Fruit fly (Drosophila melanogaster) whole organism, embryonic: ENCODE results near the gene CG34305.

ENCODE experiments used
- Adf1 ChIP-seq: fragments of 200-800 bp; sonication (Bioruptor generic); IDR thresholded peaks from 2 replicates; pipeline ENCODE4 v1.3.6; 2022; ENCODE audit warnings: missing biosample characterization, missing genetic modification characterization
- Asciz ChIP-seq: fragments of 200-800 bp; sonication (Bioruptor generic); optimal IDR thresholded peaks from 2 replicates; lab custom pipeline; 2017; ENCODE audit warnings: missing biosample characterization, mild to moderate bottlenecking, missing genetic modification characterization, missing genetic modification reagents
- Atf3 ChIP-seq: fragments of 200-800 bp; sonication (Bioruptor generic); optimal IDR thresholded peaks from 3 replicates; lab custom pipeline; 2016; ENCODE audit warnings: missing biosample characterization, missing genetic modification characterization
- Bdp1 ChIP-seq: fragments of 200-800 bp; sonication (Bioruptor generic); optimal IDR thresholded peaks from 3 replicates; lab custom pipeline; 2016; ENCODE audit warnings: missing biosample characterization, missing genetic modification characterization
- CG12769 ChIP-seq: fragments of 200-800 bp; sonication (Bioruptor generic); optimal IDR thresholded peaks from 2 replicates; lab custom pipeline; 2019; ENCODE audit warnings: missing biosample characterization, mild to moderate bottlenecking, missing genetic modification characterization, moderate library complexity
- CG13123 ChIP-seq: fragments of 200-800 bp; sonication (Bioruptor generic); optimal IDR thresholded peaks from 2 replicates; lab custom pipeline; 2016; ENCODE audit warnings: missing biosample characterization, missing genetic modification characterization
- CG14441 ChIP-seq: fragments of 200-800 bp; sonication (Bioruptor generic); IDR thresholded peaks from 2 replicates; pipeline ENCODE4 v1.3.6; 2022; ENCODE audit warnings: missing biosample characterization, missing genetic modification characterization
- CG1602 ChIP-seq: fragments of 200-800 bp; sonication (Bioruptor generic); optimal IDR thresholded peaks from 3 replicates; lab custom pipeline; 2016; ENCODE audit warnings: missing biosample characterization, missing genetic modification characterization
- CG32767 ChIP-seq: fragments of 200-800 bp; sonication (Bioruptor generic); IDR thresholded peaks from 2 replicates; pipeline ENCODE4 v1.3.6; 2022; ENCODE audit warnings: missing biosample characterization, missing genetic modification characterization
- CG5953 ChIP-seq: fragments of 200-800 bp; sonication (Bioruptor generic); IDR thresholded peaks from 2 replicates; pipeline ENCODE4 v1.3.6; 2022; ENCODE audit warnings: missing biosample characterization, missing genetic modification characterization
- CG8089 ChIP-seq: fragments of 200-800 bp; sonication (Bioruptor generic); optimal IDR thresholded peaks from 3 replicates; lab custom pipeline; 2016; ENCODE audit warnings: missing biosample characterization, missing genetic modification characterization
- CG8765 ChIP-seq: fragments of 200-800 bp; sonication (Bioruptor generic); IDR thresholded peaks from 2 replicates; pipeline ENCODE4 v1.3.6; 2022; ENCODE audit warnings: missing biosample characterization, missing genetic modification characterization
- CG8924 ChIP-seq: fragments of 200-800 bp; optimal IDR thresholded peaks from 3 replicates; lab custom pipeline; 2019; ENCODE audit warnings: missing biosample characterization, mild to moderate bottlenecking, missing genetic modification characterization, moderate library complexity
- CG8944 ChIP-seq: fragments of 200-800 bp; sonication (Bioruptor generic); optimal IDR thresholded peaks from 3 replicates; lab custom pipeline; 2016; ENCODE audit warnings: missing biosample characterization, missing genetic modification characterization
- CG9215 ChIP-seq: fragments of 200-800 bp; sonication (Bioruptor generic); IDR thresholded peaks from 2 replicates; pipeline ENCODE4 v1.3.6; 2022; ENCODE audit warnings: missing biosample characterization, missing genetic modification characterization
- CkIIα-i1 ChIP-seq: fragments of 200-800 bp; sonication (Bioruptor generic); IDR thresholded peaks from 2 replicates; pipeline ENCODE4 v1.3.6; 2022; ENCODE audit warnings: missing biosample characterization, missing genetic modification characterization
- CoRest ChIP-seq: fragments of 200-800 bp; sonication (Bioruptor generic); optimal IDR thresholded peaks from 3 replicates; lab custom pipeline; 2018; ENCODE audit warnings: missing biosample characterization, mild to moderate bottlenecking, missing genetic modification characterization, moderate library complexity
- Elba2 ChIP-seq: fragments of 200-800 bp; sonication (Bioruptor generic); optimal IDR thresholded peaks from 3 replicates; lab custom pipeline; 2016; ENCODE audit warnings: missing biosample characterization, missing genetic modification characterization
- Hmx ChIP-seq: fragments of 200-800 bp; sonication (Bioruptor generic); optimal IDR thresholded peaks from 2 replicates; lab custom pipeline; 2016; ENCODE audit warnings: missing biosample characterization, missing genetic modification characterization
- Med ChIP-seq: fragments of 200-800 bp; sonication (Bioruptor generic); peaks from one replicate; lab custom pipeline; 2016; ENCODE audit warnings: missing biosample characterization, missing genetic modification characterization, mild to moderate bottlenecking, inconsistent platforms, moderate library complexity
- NFAT ChIP-seq: fragments of 200-800 bp; sonication (Bioruptor generic); IDR thresholded peaks from 2 replicates; pipeline ENCODE4 v1.3.6; 2022; ENCODE audit warnings: missing biosample characterization, missing genetic modification characterization
- NK7.1 ChIP-seq: fragments of 200-800 bp; sonication (Bioruptor generic); optimal IDR thresholded peaks from 3 replicates; lab custom pipeline; 2016; ENCODE audit warnings: missing biosample characterization, missing genetic modification characterization
- Optix ChIP-seq: fragments of 200-800 bp; sonication (Bioruptor generic); IDR thresholded peaks from 3 replicates; pipeline ENCODE4 v1.3.6; 2022; ENCODE audit warnings: missing biosample characterization, missing genetic modification characterization
- Usf ChIP-seq: fragments of 200-800 bp; sonication (Bioruptor generic); optimal IDR thresholded peaks from 2 replicates; lab custom pipeline; 2017; ENCODE audit warnings: missing genotype, missing biosample characterization, missing genetic modification characterization
- ab ChIP-seq: fragments of 200-800 bp; sonication (Bioruptor generic); optimal IDR thresholded peaks from 2 replicates; lab custom pipeline; 2016; ENCODE audit warnings: missing biosample characterization, missing genetic modification characterization
- bab2 ChIP-seq: fragments of 200-800 bp; sonication (Bioruptor generic); optimal IDR thresholded peaks from 2 replicates; lab custom pipeline; 2016; ENCODE audit warnings: missing biosample characterization, missing genetic modification characterization
- br ChIP-seq: fragments of >200 bp; optimal IDR thresholded peaks from 2 replicates; lab custom pipeline; 2017
- cad ChIP-seq: fragments of >200 bp; optimal IDR thresholded peaks from 2 replicates; lab custom pipeline; 2017; ENCODE audit warnings: missing biosample characterization, missing genetic modification characterization
- corto ChIP-seq: fragments of 200-800 bp; sonication (Bioruptor generic); optimal IDR thresholded peaks from 2 replicates; lab custom pipeline; 2016; ENCODE audit warnings: missing biosample characterization, mild to moderate bottlenecking, missing genetic modification characterization, moderate library complexity
- crp ChIP-seq, 2 experiments: fragments of 200-800 bp; sonication (Bioruptor generic); optimal IDR thresholded peaks; 2 replicates in 1 of 2; 3 replicates in 1 of 2; lab custom pipeline; 2017; ENCODE audit warnings: missing biosample characterization in 2 of 2, missing genetic modification characterization in 2 of 2, mild to moderate bottlenecking in 1 of 2, moderate library complexity in 1 of 2
- grau ChIP-seq: fragments of 200-800 bp; optimal IDR thresholded peaks from 3 replicates; lab custom pipeline; 2019; ENCODE audit warnings: missing biosample characterization, mild to moderate bottlenecking, missing genetic modification characterization, moderate library complexity
- nau ChIP-seq: fragments of 200-800 bp; sonication (Bioruptor generic); optimal IDR thresholded peaks from 3 replicates; lab custom pipeline; 2017; ENCODE audit warnings: missing biosample characterization, mild to moderate bottlenecking, missing genetic modification characterization, missing genetic modification reagents
- nom ChIP-seq: fragments of 200-800 bp; sonication (Bioruptor generic); optimal IDR thresholded peaks from 2 replicates; lab custom pipeline; 2017; ENCODE audit warnings: missing biosample characterization, missing genetic modification characterization, mild to moderate bottlenecking, moderate library complexity, missing genetic modification reagents
- pita ChIP-seq: fragments of 200-800 bp; sonication (Bioruptor generic); optimal IDR thresholded peaks from 2 replicates; lab custom pipeline; 2017; ENCODE audit warnings: missing biosample characterization, mild to moderate bottlenecking, missing genetic modification characterization
- prd ChIP-seq, 3 experiments: fragments of >200 bp in 2 of 3; fragments of 200-800 bp in 1 of 3; sonication (Bioruptor generic) in 1 of 3; optimal IDR thresholded peaks in 2 of 3; IDR thresholded peaks in 1 of 3; 2 replicates in 2 of 3; 3 replicates in 1 of 3; pipeline versions ENCODE4 v1.3.6 to Lab custom; 2017 to 2022; ENCODE audit warnings: missing biosample characterization in 1 of 3, missing genetic modification characterization in 1 of 3
- psq ChIP-seq: fragments of 200-800 bp; sonication (Bioruptor generic); optimal IDR thresholded peaks from 2 replicates; lab custom pipeline; 2017; ENCODE audit warnings: missing biosample characterization, missing genetic modification characterization
- ranshi ChIP-seq: fragments of 200-800 bp; sonication (Bioruptor generic); IDR thresholded peaks from 2 replicates; pipeline ENCODE4 v1.3.6; 2022; ENCODE audit warnings: missing biosample characterization, missing genetic modification characterization
- sna ChIP-seq: fragments of 200-800 bp; sonication (Bioruptor generic); IDR thresholded peaks from 2 replicates; pipeline ENCODE4 v1.3.6; 2022; ENCODE audit warnings: missing biosample characterization, missing genetic modification characterization; ENCODE audit not compliant: partially characterized antibody
- tll ChIP-seq, 2 experiments: fragments of 200-800 bp in 1 of 2; fragments of >200 bp in 1 of 2; sonication (Bioruptor generic) in 1 of 2; optimal IDR thresholded peaks; 2 replicates each; lab custom pipeline; 2017 to 2019; ENCODE audit warnings: missing biosample characterization in 2 of 2, missing genetic modification characterization in 2 of 2, mild to moderate bottlenecking in 1 of 2, moderate library complexity in 1 of 2
- unpg ChIP-seq: fragments of 200-800 bp; sonication (Bioruptor generic); optimal IDR thresholded peaks from 3 replicates; lab custom pipeline; 2018; ENCODE audit warnings: missing biosample characterization, mild to moderate bottlenecking, missing genetic modification characterization, moderate library complexity
- vvl ChIP-seq: fragments of 200-800 bp; sonication (Bioruptor generic); IDR thresholded peaks from 2 replicates; pipeline ENCODE4 v1.3.6; 2022; ENCODE audit warnings: missing biosample characterization, missing genetic modification characterization
- zfh2 ChIP-seq: fragments of 200-800 bp; sonication (Bioruptor generic); optimal IDR thresholded peaks from 2 replicates; lab custom pipeline; 2016; ENCODE audit warnings: missing biosample characterization, missing genetic modification characterization

Gene CG34305

dm6 chr3R:4256672-4257071, 13.7 kb upstream of the CG34305 start, which contains the start of gene Or82a:
Gene Or82a (plus strand): TSS chr3R:4256972.
- TF ChIP-seq Bdp1 (GFP tag; lab: Kevin White, UChicago) (no peak), nom (GFP tag; lab: Kevin White, UChicago) (no peak)

dm6 chr3R:4254408-4254807, 11.5 kb upstream of the CG34305 start, which contains the start of gene TwdlV:
Gene TwdlV (plus strand): TSS chr3R:4254708.
- TF ChIP-seq psq (GFP tag; lab: Kevin White, UChicago) (no peak), Adf1 (no peak), NFAT (no peak), Usf (no peak), ranshi (GFP tag; lab: Robert Waterston, UW) (no peak), prd (optimal IDR thresholded peaks at IDR 0.05; lab: Kevin White, UChicago) (no peak), prd (GFP tag; IDR thresholded peaks at IDR 0.05; lab: Robert Waterston, UW) (no peak), Optix (GFP tag; lab: Robert Waterston, UW) (no peak), crp (GFP tag; optimal IDR thresholded peaks at IDR 0.05; lab: Kevin White, UChicago) (no peak)
- TF ChIP-seq, all 482 proteins: peak for 0

- TF ChIP-seq Hmx (GFP tag; lab: Kevin White, UChicago) (no peak), vvl (GFP tag; lab: Robert Waterston, UW) (no peak), CG8089 (GFP tag; lab: Kevin White, UChicago) (no peak), CG1602 (GFP tag; lab: Kevin White, UChicago) (no peak), NK7.1 (GFP tag; lab: Kevin White, UChicago) (no peak), br (no peak), CG8924 (tag; lab: Kevin White, UChicago) (no peak), CkIIα-i1 (no peak), grau (tag; lab: Kevin White, UChicago) (no peak), pita (GFP tag; lab: Kevin White, UChicago) (no peak), tll (GFP tag; optimal IDR thresholded peaks at IDR 0.05; lab: Kevin White, UChicago) (no peak), Atf3 (GFP tag; lab: Kevin White, UChicago) (no peak), sna (GFP tag; lab: Robert Waterston, UW) (no peak), CoRest (tag; lab: Kevin White, UChicago) (no peak), CG13123 (no peak), CG8944 (GFP tag; lab: Kevin White, UChicago) (no peak), psq (GFP tag; lab: Kevin White, UChicago) (no peak)
Measured at dm6 chr3R:4252943-4253342, 10.0 kb upstream of the CG34305 start, which contains the start of gene CG14644. Gene CG14644 (minus strand): TSS chr3R:4253043.

dm6 chr3R:4251241-4251640, 8.3 kb upstream of the CG34305 start, which contains the start of gene TwdlG:
Gene TwdlG (minus strand): TSS chr3R:4251341.
- TF ChIP-seq CG8765 (GFP tag; lab: Robert Waterston, UW) (no peak), CG32767 (GFP tag; lab: Robert Waterston, UW) (no peak), CG9215 (GFP tag; lab: Robert Waterston, UW) (no peak), ab (GFP tag; lab: Kevin White, UChicago) (no peak), CG14441 (GFP tag; lab: Robert Waterston, UW) (no peak), nau (GFP tag; lab: Kevin White, UChicago) (no peak), CG12769 (tag; lab: Kevin White, UChicago) (peak; percentile 13), Med (GFP tag; lab: Kevin White, UChicago) (peak; percentile 56), zfh2 (GFP tag; lab: Kevin White, UChicago) (no peak), corto (GFP tag; lab: Kevin White, UChicago) (no peak), CG5953 (GFP tag; lab: Robert Waterston, UW) (no peak), cad (GFP tag; lab: Kevin White, UChicago) (no peak), Asciz (GFP tag; lab: Kevin White, UChicago) (no peak), bab2 (GFP tag; lab: Kevin White, UChicago) (no peak), Elba2 (GFP tag; lab: Kevin White, UChicago) (no peak), unpg (GFP tag; lab: Kevin White, UChicago) (no peak)
- TF ChIP-seq, all 482 proteins: peak for 2
